Fruit fly (Drosophila melanogaster) whole organism, adult: ENCODE data around the gene nuf.
A peak's percentile ranks its signal among the peaks of the same experiment; 100 is the strongest.

Experiments
- CG11617 ChIP-seq: fragments of 200-800 bp; sonication (Bioruptor generic); optimal IDR thresholded peaks from 2 replicates; lab custom pipeline; 2017; ENCODE audit warnings: mild to moderate bottlenecking, missing biosample characterization, missing genetic modification reagents, missing genetic modification characterization
- CG12768 ChIP-seq: fragments of 200-800 bp; sonication (Bioruptor generic); optimal IDR thresholded peaks from 2 replicates; lab custom pipeline; 2017; ENCODE audit warnings: missing biosample characterization, missing genetic modification characterization, mild to moderate bottlenecking, moderate library complexity, missing genetic modification reagents
- CG14711 ChIP-seq: fragments of 200-800 bp; sonication (Bioruptor generic); optimal IDR thresholded peaks from 2 replicates; lab custom pipeline; 2018; ENCODE audit warnings: missing biosample characterization, mild to moderate bottlenecking, missing genetic modification characterization, moderate library complexity
- CG1620 ChIP-seq: fragments of 200-800 bp; sonication (Bioruptor generic); optimal IDR thresholded peaks from 2 replicates; lab custom pipeline; 2016; ENCODE audit warnings: missing biosample characterization, missing genetic modification characterization
- CG33017 ChIP-seq: fragments of 200-800 bp; sonication (Bioruptor generic); optimal IDR thresholded peaks from 2 replicates; lab custom pipeline; 2018; ENCODE audit warnings: missing biosample characterization, mild to moderate bottlenecking, missing genetic modification characterization, moderate library complexity
- CG5204 ChIP-seq: fragments of 200-800 bp; sonication (Bioruptor generic); optimal IDR thresholded peaks from 2 replicates; lab custom pipeline; 2016; ENCODE audit warnings: missing biosample characterization, missing genetic modification characterization
- CG7045 ChIP-seq: fragments of 200-800 bp; sonication (Bioruptor generic); optimal IDR thresholded peaks from 2 replicates; lab custom pipeline; 2017; ENCODE audit warnings: missing biosample characterization, mild to moderate bottlenecking, missing genetic modification characterization
- CG7101 ChIP-seq: fragments of 200-800 bp; sonication (Bioruptor generic); optimal IDR thresholded peaks from 2 replicates; lab custom pipeline; 2018; ENCODE audit warnings: missing biosample characterization, mild to moderate bottlenecking, missing genetic modification characterization, moderate library complexity
- Clk ChIP-seq: fragments of 200-800 bp; sonication (Bioruptor generic); optimal IDR thresholded peaks from 2 replicates; lab custom pipeline; 2017; ENCODE audit warnings: missing biosample characterization, missing genetic modification characterization
- Crg-1 ChIP-seq: fragments of 200-800 bp; sonication (Bioruptor generic); optimal IDR thresholded peaks from 2 replicates; lab custom pipeline; 2016; ENCODE audit warnings: missing biosample characterization, missing genetic modification characterization
- Hr96 ChIP-seq: fragments of 200-800 bp; sonication (Bioruptor generic); optimal IDR thresholded peaks from 2 replicates; lab custom pipeline; 2016; ENCODE audit warnings: missing biosample characterization, missing genetic modification characterization
- Mnt ChIP-seq: fragments of 200-800 bp; sonication (Bioruptor generic); optimal IDR thresholded peaks from 2 replicates; lab custom pipeline; 2016; ENCODE audit warnings: missing biosample characterization, mild to moderate bottlenecking, missing genetic modification characterization
- bab1 ChIP-seq: fragments of 200-800 bp; sonication (Bioruptor generic); optimal IDR thresholded peaks from 3 replicates; lab custom pipeline; 2019; ENCODE audit warnings: missing biosample characterization, mild to moderate bottlenecking, missing genetic modification characterization, moderate library complexity
- cic ChIP-seq: fragments of 200-800 bp; sonication (Bioruptor generic); optimal IDR thresholded peaks from 2 replicates; lab custom pipeline; 2017; ENCODE audit warnings: missing biosample characterization, mild to moderate bottlenecking, missing genetic modification characterization, moderate library complexity
- cnc ChIP-seq, 2 experiments: fragments of >200 bp; optimal IDR thresholded peaks; 2 replicates each; lab custom pipeline; 2017
- kay ChIP-seq: fragments of 200-800 bp; sonication (Bioruptor generic); peaks from one replicate; lab custom pipeline; 2016; ENCODE audit warnings: missing biosample characterization, missing genetic modification characterization, borderline replicate concordance
- ovo ChIP-seq: fragments of 200-800 bp; sonication (Bioruptor generic); optimal IDR thresholded peaks from 2 replicates; lab custom pipeline; 2016; ENCODE audit warnings: missing biosample characterization, missing genetic modification characterization
- pad ChIP-seq: fragments of 200-800 bp; sonication (Bioruptor generic); optimal IDR thresholded peaks from 3 replicates; lab custom pipeline; 2017; ENCODE audit warnings: missing biosample characterization, missing genetic modification characterization, mild to moderate bottlenecking, moderate library complexity, missing genetic modification reagents
- tj ChIP-seq: fragments of 200-800 bp; sonication (Bioruptor generic); optimal IDR thresholded peaks from 3 replicates; lab custom pipeline; 2017; ENCODE audit warnings: missing biosample characterization, mild to moderate bottlenecking, missing genetic modification characterization, moderate library complexity
- toe ChIP-seq: fragments of 200-800 bp; sonication (Bioruptor generic); optimal IDR thresholded peaks from 2 replicates; lab custom pipeline; 2016; ENCODE audit warnings: missing biosample characterization, missing genetic modification characterization

nuf gene

dm6 chr3L:14204659-14205568, 14.2 kb downstream of the nuf start:
- TF ChIP-seq cnc (optimal IDR thresholded peaks at IDR 0.05; lab: Kevin White, UChicago) = no peak
- TF ChIP-seq CG5204 (GFP tag; lab: Kevin White, UChicago) = peak; percentile 18

- TF ChIP-seq Mnt (GFP tag; lab: Kevin White, UChicago) (no peak), CG7101 (tag; lab: Kevin White, UChicago) (no peak), ovo (GFP tag; lab: Kevin White, UChicago) (no peak)
Measured at dm6 chr3L:14207361-14207760, 16.7 kb downstream of the nuf start.

dm6 chr3L:14208974-14209373, 18.3 kb downstream of the nuf start:
- TF ChIP-seq toe (GFP tag; lab: Kevin White, UChicago) (no peak), Hr96 (GFP tag; lab: Kevin White, UChicago) (no peak), CG14711 (no peak), Mnt (GFP tag; lab: Kevin White, UChicago) (no peak), pad (GFP tag; lab: Kevin White, UChicago) (no peak), Clk (no peak), cic (no peak), bab1 (GFP tag; lab: Kevin White, UChicago) (no peak), CG7045 (no peak), CG33017 (no peak), Crg-1 (GFP tag; lab: Kevin White, UChicago) (no peak), kay (GFP tag; lab: Kevin White, UChicago) (no peak), CG7101 (tag; lab: Kevin White, UChicago) (no peak), CG1620 (GFP tag; lab: Kevin White, UChicago) (no peak), cnc (optimal IDR thresholded peaks at IDR 0.05; lab: Kevin White, UChicago) (no peak), ovo (GFP tag; lab: Kevin White, UChicago) (no peak)

dm6 chr3L:14211616-14212015, 20.9 kb downstream of the nuf start:
- TF ChIP-seq Clk = no peak
- no peak for TF ChIP-seq CG11617 (GFP tag; lab: Kevin White, UChicago)
- TF ChIP-seq CG14711 = no peak
- no peak for TF ChIP-seq CG5204 (GFP tag; lab: Kevin White, UChicago)
- TF ChIP-seq toe (GFP tag; lab: Kevin White, UChicago) = no peak
- TF ChIP-seq pad (GFP tag; lab: Kevin White, UChicago) = no peak
- TF ChIP-seq cic = no peak
- no peak for TF ChIP-seq ovo (GFP tag; lab: Kevin White, UChicago)
- no peak for TF ChIP-seq CG1620 (GFP tag; lab: Kevin White, UChicago)
- no peak for TF ChIP-seq CG7045
- TF ChIP-seq bab1 (GFP tag; lab: Kevin White, UChicago) = no peak
- no peak for TF ChIP-seq kay (GFP tag; lab: Kevin White, UChicago)
- no peak for TF ChIP-seq Mnt (GFP tag; lab: Kevin White, UChicago)
- no peak for TF ChIP-seq CG33017

- TF ChIP-seq CG14711 (no peak), bab1 (GFP tag; lab: Kevin White, UChicago) (no peak), CG7101 (tag; lab: Kevin White, UChicago) (no peak), CG33017 (no peak), tj (GFP tag; lab: Kevin White, UChicago) (no peak), pad (GFP tag; lab: Kevin White, UChicago) (no peak), Mnt (GFP tag; lab: Kevin White, UChicago) (no peak)
Measured at dm6 chr3L:14212300-14212893, 21.7 kb downstream of the nuf start.

dm6 chr3L:14216140-14216539, 25.5 kb downstream of the nuf start:
- TF ChIP-seq CG12768 (no peak), Clk (no peak), CG14711 (no peak), ovo (GFP tag; lab: Kevin White, UChicago) (no peak), CG7101 (tag; lab: Kevin White, UChicago) (no peak), CG7045 (no peak), cnc (optimal IDR thresholded peaks at IDR 0.05; lab: Kevin White, UChicago) (no peak), Hr96 (GFP tag; lab: Kevin White, UChicago) (no peak), Crg-1 (GFP tag; lab: Kevin White, UChicago) (no peak), CG11617 (GFP tag; lab: Kevin White, UChicago) (no peak), kay (GFP tag; lab: Kevin White, UChicago) (no peak), toe (GFP tag; lab: Kevin White, UChicago) (no peak)
